Worm (Caenorhabditis elegans): ENCODE data around the gene C30H6.12.

- TF ChIP-seq ets-7 (tag; optimal IDR thresholded peaks at IDR 0.05), result no peak
- no peak for TF ChIP-seq ama-1 (optimal IDR thresholded peaks at IDR 0.05)
- no peak for TF ChIP-seq tra-4 (tag; optimal IDR thresholded peaks at IDR 0.05)
- no peak for TF ChIP-seq flt-1 (GFP tag; IDR thresholded peaks at IDR 0.05)
- TF ChIP-seq ceh-13 (GFP tag; optimal IDR thresholded peaks at IDR 0.05), result no peak
These were observed 15.9 kb upstream of the C30H6.12 start, which contains the start of gene zipt-17 for ce11 chrIV:17367294-17367693.

Measured in whole organism, early embryonic.